Fruit fly (Drosophila melanogaster): ENCODE results near the gene mex1.

DNA sequence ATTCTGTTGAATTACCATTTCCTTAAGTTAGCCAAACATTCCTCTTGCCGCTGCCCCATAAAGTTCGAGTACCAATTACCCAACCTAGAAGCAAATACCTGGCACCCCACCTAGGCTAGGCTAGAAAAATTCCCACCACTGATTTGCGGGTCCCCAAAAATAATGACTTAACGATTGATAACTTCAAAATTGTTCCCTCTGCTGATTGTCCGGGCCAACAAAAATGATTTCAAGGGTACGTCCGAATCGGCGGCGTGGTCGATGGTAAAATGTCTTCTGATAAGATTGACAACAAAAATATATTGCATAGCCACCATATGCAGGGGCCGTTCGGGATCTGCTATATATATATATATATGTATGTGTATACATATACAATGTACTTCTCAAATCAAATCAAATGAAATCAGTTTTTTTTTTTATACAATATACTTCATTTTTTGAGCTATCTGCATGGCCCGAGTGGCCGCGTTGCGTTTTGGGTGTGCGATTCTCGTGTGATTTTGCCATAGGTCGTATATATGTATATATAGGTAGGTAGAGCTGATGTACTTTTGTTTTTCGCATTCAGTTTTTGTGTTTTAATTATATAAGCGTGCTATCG is 27.9 kb upstream of the mex1 start:
- no peak for TF ChIP-seq CG8478 (optimal IDR thresholded peaks at IDR 0.05)
- no peak for TF ChIP-seq CTCF (optimal IDR thresholded peaks at IDR 0.05)
